Fruit fly (Drosophila melanogaster) Kc167 (cell line): ENCODE results near the gene Lsp1gamma.

Experiments
- h ChIP-seq: fragments of >200 bp; optimal IDR thresholded peaks from 3 replicates; lab custom pipeline; 2018; ENCODE audit warnings: missing external identifiers
- insv ChIP-seq: fragments of >200 bp; optimal IDR thresholded peaks from 3 replicates; lab custom pipeline; 2018; ENCODE audit warnings: missing external identifiers
- psq ChIP-seq: fragments of >200 bp; optimal IDR thresholded peaks from 2 replicates; lab custom pipeline; 2017; ENCODE audit warnings: missing external identifiers
- ttk ChIP-seq: sonication (Bioruptor generic); optimal IDR thresholded peaks from 2 replicates; lab custom pipeline; 2017; ENCODE audit warnings: missing external identifiers

dm6 chr3L:60050-60449, 6.2 kb upstream of the Lsp1gamma start:
- no peak for TF ChIP-seq insv (lab: Kevin White, UChicago)
- no peak for TF ChIP-seq psq (lab: Kevin White, UChicago)
- no peak for TF ChIP-seq ttk (lab: Kevin White, UChicago)
- TF ChIP-seq h (lab: Kevin White, UChicago), result no peak
